Fruit fly (Drosophila melanogaster) whole organism, pupa: ENCODE results near the gene Cul3.
A peak's percentile ranks its signal among the peaks of the same experiment; 100 is the strongest.

Source experiments
- CG10348 ChIP-seq: fragments of 200-800 bp; sonication (Bioruptor generic); IDR thresholded peaks from 2 replicates; pipeline ENCODE4 v1.3.6; 2022; ENCODE audit warnings: missing biosample characterization, missing genetic modification characterization
- CG12605 ChIP-seq: fragments of 200-800 bp; sonication (Bioruptor generic); IDR thresholded peaks from 2 replicates; pipeline ENCODE4 v1.3.6; 2022; ENCODE audit warnings: missing biosample characterization, missing genetic modification characterization
- CG13204 ChIP-seq: fragments of 200-800 bp; sonication (Bioruptor generic); optimal IDR thresholded peaks from 2 replicates; lab custom pipeline; 2018; ENCODE audit warnings: missing biosample characterization, mild to moderate bottlenecking, missing genetic modification characterization, moderate library complexity
- CG14655 ChIP-seq: fragments of 200-800 bp; sonication (Bioruptor generic); optimal IDR thresholded peaks from 3 replicates; lab custom pipeline; 2017; ENCODE audit warnings: mild to moderate bottlenecking, missing biosample characterization, missing genetic modification reagents, missing genetic modification characterization
- CG15710 ChIP-seq: fragments of 200-800 bp; sonication (Bioruptor generic); optimal IDR thresholded peaks from 2 replicates; lab custom pipeline; 2018; ENCODE audit warnings: missing biosample characterization, mild to moderate bottlenecking, missing genetic modification characterization, moderate library complexity
- CG17806 ChIP-seq: fragments of 200-800 bp; sonication (Bioruptor generic); optimal IDR thresholded peaks from 2 replicates; lab custom pipeline; 2018; ENCODE audit warnings: missing biosample characterization, mild to moderate bottlenecking, missing genetic modification characterization, moderate library complexity
- CG32121 ChIP-seq: fragments of 200-800 bp; sonication (Bioruptor generic); IDR thresholded peaks from 2 replicates; pipeline ENCODE4 v1.3.6; 2022; ENCODE audit warnings: missing biosample characterization, missing genetic modification characterization
- CG34367 ChIP-seq: fragments of 200-800 bp; sonication (Bioruptor generic); optimal IDR thresholded peaks from 2 replicates; lab custom pipeline; 2018; ENCODE audit warnings: missing biosample characterization, mild to moderate bottlenecking, missing genetic modification characterization
- CG4496 ChIP-seq: fragments of 200-800 bp; sonication (Bioruptor generic); IDR thresholded peaks from 3 replicates; pipeline ENCODE4 v1.3.6; 2022; ENCODE audit warnings: missing biosample characterization, missing genetic modification characterization
- CG8159 ChIP-seq: fragments of 200-800 bp; sonication (Bioruptor generic); optimal IDR thresholded peaks from 3 replicates; lab custom pipeline; 2018; ENCODE audit warnings: missing biosample characterization, mild to moderate bottlenecking, missing genetic modification characterization, moderate library complexity
- CG8301 ChIP-seq: fragments of 200-800 bp; sonication (Bioruptor generic); optimal IDR thresholded peaks from 2 replicates; lab custom pipeline; 2018; ENCODE audit warnings: missing biosample characterization, mild to moderate bottlenecking, missing genetic modification characterization
- CG9948 ChIP-seq: fragments of 200-800 bp; sonication (Bioruptor generic); optimal IDR thresholded peaks from 2 replicates; lab custom pipeline; 2018; ENCODE audit warnings: missing biosample characterization, mild to moderate bottlenecking, missing genetic modification characterization, moderate library complexity
- D1 ChIP-seq: fragments of 200-800 bp; sonication (Bioruptor generic); optimal IDR thresholded peaks from 2 replicates; lab custom pipeline; 2018; ENCODE audit warnings: missing biosample characterization, mild to moderate bottlenecking, missing genetic modification characterization, moderate library complexity
- EcR ChIP-seq: fragments of 200-800 bp; sonication (Bioruptor generic); optimal IDR thresholded peaks from 3 replicates; lab custom pipeline; 2019; ENCODE audit warnings: missing biosample characterization, missing genetic modification characterization, mild to moderate bottlenecking, moderate library complexity, missing genetic modification reagents
- Ets98B ChIP-seq: fragments of 200-800 bp; sonication (Bioruptor generic); IDR thresholded peaks from 2 replicates; pipeline ENCODE4 v1.3.6; 2022; ENCODE audit warnings: missing biosample characterization, missing genetic modification characterization
- Pif1A ChIP-seq: fragments of 200-800 bp; sonication (Bioruptor generic); optimal IDR thresholded peaks from 3 replicates; lab custom pipeline; 2016; ENCODE audit warnings: missing biosample characterization, missing genetic modification characterization
- Pif1B ChIP-seq: fragments of 200-800 bp; sonication (Bioruptor generic); optimal IDR thresholded peaks from 3 replicates; lab custom pipeline; 2016; ENCODE audit warnings: missing biosample characterization, missing genetic modification characterization
- Snoo ChIP-seq: fragments of 200-800 bp; sonication (Bioruptor generic); optimal IDR thresholded peaks from 3 replicates; lab custom pipeline; 2017; ENCODE audit warnings: missing biosample characterization, mild to moderate bottlenecking, missing genetic modification characterization, inconsistent platforms
- fd96Ca ChIP-seq: fragments of 200-800 bp; sonication (Bioruptor generic); IDR thresholded peaks from 3 replicates; pipeline ENCODE4 v1.3.6; 2022; ENCODE audit warnings: missing biosample characterization, missing genetic modification characterization
- gl ChIP-seq: fragments of 200-800 bp; sonication (Bioruptor generic); optimal IDR thresholded peaks from 2 replicates; lab custom pipeline; 2018; ENCODE audit warnings: missing biosample characterization, mild to moderate bottlenecking, missing genetic modification characterization
- rn ChIP-seq: fragments of 200-800 bp; sonication (Bioruptor generic); IDR thresholded peaks from 2 replicates; pipeline ENCODE4 v1.3.6; 2022; ENCODE audit warnings: missing biosample characterization, missing genetic modification characterization

The Cul3 gene

dm6 chr2L:15264483-15264987 lies 7.3 kb downstream of the Cul3 start, which contains the start of gene yuri:
yuri (minus strand) TSS chr2L:15264692.
- peak; percentile 42 for TF ChIP-seq CG17806 (tag; lab: Kevin White, UChicago)
- peak; percentile 78 for TF ChIP-seq CG32121 (GFP tag; lab: Robert Waterston, UW)
- TF ChIP-seq Pif1B (GFP tag; lab: Kevin White, UChicago), result peak; percentile 71
- TF ChIP-seq CG10348 (GFP tag; lab: Robert Waterston, UW), result no peak
- peak; percentile 59 for TF ChIP-seq CG15710 (tag; lab: Kevin White, UChicago)
- TF ChIP-seq Pif1A (GFP tag; lab: Kevin White, UChicago), result peak; percentile 82
- peak; percentile 39 for TF ChIP-seq CG9948 (tag; lab: Kevin White, UChicago)
- peak; percentile 56; the same call in 2 of the 3 replicates for TF ChIP-seq fd96Ca (GFP tag; lab: Robert Waterston, UW)
- peak; percentile 87 for TF ChIP-seq Ets98B (GFP tag; lab: Robert Waterston, UW)
- peak; percentile 44 for TF ChIP-seq Snoo (tag; lab: Kevin White, UChicago)
- peak; percentile 87 for TF ChIP-seq CG13204
- TF ChIP-seq rn (GFP tag; lab: Robert Waterston, UW), result 0 out of 2 replicates have a peak, but pooled peaks have one; percentile 19
- TF ChIP-seq CG4496, result peak; percentile 77; the same call in 2 of the 3 replicates
- peak; percentile 65 for TF ChIP-seq EcR
- TF ChIP-seq gl (tag; lab: Kevin White, UChicago), result peak; percentile 83
- peak; percentile 55 for TF ChIP-seq CG8159 (tag; lab: Kevin White, UChicago)
- no peak for TF ChIP-seq CG14655
- TF ChIP-seq CG34367 (tag; lab: Kevin White, UChicago), result peak; percentile 60
- TF ChIP-seq D1 (tag; lab: Kevin White, UChicago), result peak; percentile 19
- TF ChIP-seq CG8301 (tag; lab: Kevin White, UChicago), result peak; percentile 50
- TF ChIP-seq CG12605 (GFP tag; lab: Robert Waterston, UW), result peak; percentile 84
- TF ChIP-seq, all 21 proteins: peak for 19

- TF ChIP-seq CG15710 (tag; lab: Kevin White, UChicago), result no peak
- no peak for TF ChIP-seq CG8159 (tag; lab: Kevin White, UChicago)
- no peak for TF ChIP-seq CG13204
- no peak for TF ChIP-seq Snoo (tag; lab: Kevin White, UChicago)
- TF ChIP-seq Ets98B (GFP tag; lab: Robert Waterston, UW), result no peak
- no peak for TF ChIP-seq CG10348 (GFP tag; lab: Robert Waterston, UW)
- TF ChIP-seq rn (GFP tag; lab: Robert Waterston, UW), result no peak
- no peak for TF ChIP-seq CG8301 (tag; lab: Kevin White, UChicago)
- TF ChIP-seq CG4496, result no peak
- TF ChIP-seq, all 21 proteins: peak for 0
These were observed 15.6 kb downstream of the Cul3 start, which contains the start of the genes PolD3 and Uxt for dm6 chr2L:15256249-15256648. PolD3 (minus strand) TSS chr2L:15256304. Uxt (plus strand) TSS chr2L:15256581.

dm6 chr2L:15254229-15254861 lies 17.5 kb downstream of the Cul3 start:
- TF ChIP-seq CG8301 (tag; lab: Kevin White, UChicago) (peak; percentile 23), CG13204 (no peak), Pif1B (GFP tag; lab: Kevin White, UChicago) (peak; percentile 25), CG34367 (tag; lab: Kevin White, UChicago) (no peak), CG9948 (tag; lab: Kevin White, UChicago) (peak; percentile 35), fd96Ca (GFP tag; lab: Robert Waterston, UW) (no peak), Snoo (tag; lab: Kevin White, UChicago) (no peak), CG10348 (GFP tag; lab: Robert Waterston, UW) (no peak), Ets98B (GFP tag; lab: Robert Waterston, UW) (peak; percentile 16; the same call in 1 of the 2 replicates), CG12605 (GFP tag; lab: Robert Waterston, UW) (peak; percentile 50; the same call in 1 of the 2 replicates), CG14655 (no peak), CG4496 (peak; percentile 65; the same call in 2 of the 3 replicates), CG8159 (tag; lab: Kevin White, UChicago) (peak; percentile 60), CG17806 (tag; lab: Kevin White, UChicago) (peak; percentile 45), CG15710 (tag; lab: Kevin White, UChicago) (peak; percentile 42)

dm6 chr2L:15249682-15250081 lies 22.1 kb downstream of the Cul3 start:
- no peak for TF ChIP-seq CG13204
- TF ChIP-seq gl (tag; lab: Kevin White, UChicago), result no peak
- no peak for TF ChIP-seq fd96Ca (GFP tag; lab: Robert Waterston, UW)
- no peak for TF ChIP-seq Snoo (tag; lab: Kevin White, UChicago)
- TF ChIP-seq rn (GFP tag; lab: Robert Waterston, UW), result no peak
- TF ChIP-seq CG12605 (GFP tag; lab: Robert Waterston, UW), result no peak
- TF ChIP-seq CG9948 (tag; lab: Kevin White, UChicago), result no peak

- TF ChIP-seq CG17806 (tag; lab: Kevin White, UChicago) (no peak), Ets98B (GFP tag; lab: Robert Waterston, UW) (no peak), CG8159 (tag; lab: Kevin White, UChicago) (no peak), fd96Ca (GFP tag; lab: Robert Waterston, UW) (no peak), D1 (tag; lab: Kevin White, UChicago) (no peak), CG4496 (no peak), CG9948 (tag; lab: Kevin White, UChicago) (no peak), CG32121 (GFP tag; lab: Robert Waterston, UW) (no peak), CG14655 (no peak), CG10348 (GFP tag; lab: Robert Waterston, UW) (no peak), CG13204 (no peak), CG8301 (tag; lab: Kevin White, UChicago) (no peak), CG12605 (GFP tag; lab: Robert Waterston, UW) (no peak), rn (GFP tag; lab: Robert Waterston, UW) (no peak), CG15710 (tag; lab: Kevin White, UChicago) (no peak), gl (tag; lab: Kevin White, UChicago) (no peak), Snoo (tag; lab: Kevin White, UChicago) (no peak), EcR (no peak)
- TF ChIP-seq, all 21 proteins: peak for 0
These were observed 22.8 kb downstream of the Cul3 start for dm6 chr2L:15249006-15249513.
